Worm (Caenorhabditis elegans): ENCODE results near the gene srt-55.
A peak's percentile ranks its signal among the peaks of the same experiment; 100 is the strongest.

The srt-55 gene

DNA sequence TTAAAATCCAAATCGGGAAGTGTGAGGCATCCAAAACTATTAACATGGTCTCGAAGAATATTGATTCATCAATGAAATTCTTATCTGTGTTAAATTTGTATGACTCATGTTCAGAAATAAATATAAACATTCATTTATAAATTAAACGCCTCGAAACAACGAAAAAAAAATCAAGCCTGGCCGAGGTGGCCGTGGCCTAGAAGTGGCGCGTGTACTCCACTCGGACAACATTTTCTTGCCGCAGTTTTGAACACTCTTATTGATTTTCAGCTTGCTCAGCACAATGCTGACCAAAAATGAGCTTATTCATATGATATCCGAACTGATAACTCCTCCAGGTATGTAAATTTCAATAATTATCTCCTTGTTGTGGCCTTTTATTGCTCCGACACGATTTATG, 42.1 kb downstream of the srt-55 start, which contains the start of gene ekl-6 (continued):
- TF ChIP-seq F16B12.6 (tag; optimal IDR thresholded peaks at IDR 0.05) (peak; percentile 14), lin-35 (GFP tag; optimal IDR thresholded peaks at IDR 0.05) (peak; percentile 39 to 41), ztf-11 (tag; optimal IDR thresholded peaks at IDR 0.05) (peak in 1 of 2 experiments; percentile 89), lin-15B (tag; optimal IDR thresholded peaks at IDR 0.05) (no peak), ceh-82 (tag; optimal IDR thresholded peaks at IDR 0.05) (peak in 2 of 3 experiments; percentile 26 to 39), lir-3 (tag; optimal IDR thresholded peaks at IDR 0.05; ENCODE audit: poor library complexity) (peak; percentile 92), ama-1 (optimal IDR thresholded peaks at IDR 0.05) (no peak), nhr-77 (tag; optimal IDR thresholded peaks at IDR 0.05) (peak; percentile 21), fos-1 (tag; optimal IDR thresholded peaks at IDR 0.05) (no peak), nhr-12 (tag; optimal IDR thresholded peaks at IDR 0.05) (no peak), nhr-90 (tag; optimal IDR thresholded peaks at IDR 0.05; ENCODE audit: poor library complexity) (peak; percentile 87), nhr-85 (tag) (peak; percentile 92), ceh-8 (GFP tag; optimal IDR thresholded peaks at IDR 0.05) (peak; percentile 30), ces-1 (GFP tag; optimal IDR thresholded peaks at IDR 0.05) (no peak), mdl-1 (tag; optimal IDR thresholded peaks at IDR 0.05) (no peak), zag-1 (tag; optimal IDR thresholded peaks at IDR 0.05) (no peak), hlh-17 (GFP tag; optimal IDR thresholded peaks at IDR 0.05; ENCODE audit: borderline replicate concordance) (no peak), pax-3 (tag; optimal IDR thresholded peaks at IDR 0.05) (peak; percentile 77), elt-3 (tag; optimal IDR thresholded peaks at IDR 0.05) (no peak), C04F5.9 (tag; optimal IDR thresholded peaks at IDR 0.05) (peak; percentile 81), aly-2 (tag; optimal IDR thresholded peaks at IDR 0.05) (no peak), dsc-1 (tag; optimal IDR thresholded peaks at IDR 0.05) (peak; percentile 79), vab-15 (tag; optimal IDR thresholded peaks at IDR 0.05) (no peak), xbp-1 (tag; optimal IDR thresholded peaks at IDR 0.05) (peak; percentile 76), C16A3.4 (tag; optimal IDR thresholded peaks at IDR 0.05) (peak; percentile 1), zip-4 (GFP tag; optimal IDR thresholded peaks at IDR 0.05) (no peak), egl-13 (tag; optimal IDR thresholded peaks at IDR 0.05) (peak; percentile 73), snpc-4 (tag; optimal IDR thresholded peaks at IDR 0.05) (peak; percentile 32), unc-98 (GFP tag; IDR thresholded peaks at IDR 0.05) (peak; percentile 54; the same call in 1 of the 2 replicates), unc-62 (GFP tag; optimal IDR thresholded peaks at IDR 0.05) (no peak), egl-27 (tag; optimal IDR thresholded peaks at IDR 0.05) (no peak), ceh-88 (GFP tag; IDR thresholded peaks at IDR 0.05) (no peak), ets-5 (GFP tag; IDR thresholded peaks at IDR 0.05) (no peak), nhr-76 (tag; optimal IDR thresholded peaks at IDR 0.05) (no peak), Y116A8C.19 (tag; optimal IDR thresholded peaks at IDR 0.05; ENCODE audit: borderline replicate concordance) (peak; percentile 48), hlh-4 (tag; optimal IDR thresholded peaks at IDR 0.05) (no peak), C34B4.2 (tag; optimal IDR thresholded peaks at IDR 0.05) (no peak), sup-37 (GFP tag; optimal IDR thresholded peaks at IDR 0.05) (peak; percentile 36), hpl-2 (GFP tag; optimal IDR thresholded peaks at IDR 0.05) (no peak), lin-39 (tag; optimal IDR thresholded peaks at IDR 0.05) (no peak), irx-1 (tag; optimal IDR thresholded peaks at IDR 0.05) (peak; percentile 90), dpl-1 (GFP tag; optimal IDR thresholded peaks at IDR 0.05) (peak; percentile 22 to 56 (median 55)), pqm-1 (tag; optimal IDR thresholded peaks at IDR 0.05) (no peak), fkh-8 (tag; optimal IDR thresholded peaks at IDR 0.05) (peak; percentile 40), elt-2 (tag; optimal IDR thresholded peaks at IDR 0.05) (peak; percentile 37)

Measured in whole organism, L1 larva.